Worm (Caenorhabditis elegans): Measurements from ENCODE around the gene E01G6.1.

DNA sequence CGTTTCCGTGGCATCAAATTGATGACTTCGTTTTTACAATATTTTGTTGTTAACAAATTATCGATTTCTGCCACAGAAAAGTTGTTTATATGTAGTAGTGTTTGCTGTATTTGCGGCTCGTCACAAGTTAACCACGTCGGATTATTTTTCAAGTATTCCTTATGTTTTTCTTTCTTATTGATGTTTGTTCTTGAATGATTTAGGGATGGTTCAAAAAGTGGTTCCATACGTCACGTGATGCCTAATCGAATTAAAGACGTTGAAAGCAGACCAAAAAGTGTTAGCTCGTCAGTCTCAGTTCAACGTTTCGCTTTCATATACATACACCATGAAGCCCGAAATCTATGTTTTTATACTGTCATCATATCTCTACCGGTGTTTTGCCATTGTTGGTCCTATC is 24.8 kb downstream of the E01G6.1 start, which contains the start of gene lips-2:
- TF ChIP-seq F16B12.6 (tag; optimal IDR thresholded peaks at IDR 0.05) (no peak), nhr-20 (tag; optimal IDR thresholded peaks at IDR 0.05) (no peak), pqm-1 (tag; optimal IDR thresholded peaks at IDR 0.05) (no peak), unc-62 (GFP tag; optimal IDR thresholded peaks at IDR 0.05) (no peak), tbx-2 (tag; optimal IDR thresholded peaks at IDR 0.05) (no peak), grh-1 (GFP tag; IDR thresholded peaks at IDR 0.05) (no peak), nhr-12 (tag; optimal IDR thresholded peaks at IDR 0.05) (no peak), hpl-2 (GFP tag; optimal IDR thresholded peaks at IDR 0.05) (no peak), ama-1 (optimal IDR thresholded peaks at IDR 0.05) (no peak), elt-3 (tag; optimal IDR thresholded peaks at IDR 0.05) (no peak), lin-39 (tag; optimal IDR thresholded peaks at IDR 0.05) (no peak), sptf-1 (tag; optimal IDR thresholded peaks at IDR 0.05) (no peak)
